Fruit fly (Drosophila melanogaster): ENCODE results near the gene CG34250.

dm6 chr3L:17478826-17479225 lies 2.8 kb downstream of the CG34250 start, which contains the start of the genes CG13733 and qjt:
- TF ChIP-seq Hnf4 (GFP tag; optimal IDR thresholded peaks at IDR 0.05), result no peak
- no peak for TF ChIP-seq lola (GFP tag; optimal IDR thresholded peaks at IDR 0.05)
- TF ChIP-seq sv (GFP tag; optimal IDR thresholded peaks at IDR 0.05), result no peak
- TF ChIP-seq Hr78 (GFP tag; optimal IDR thresholded peaks at IDR 0.05), result no peak

Measured in whole organism, wandering third instar larva.